Worm (Caenorhabditis elegans): ENCODE data around the gene ergi-3.
A peak's percentile ranks its signal among the peaks of the same experiment; 100 is the strongest.

The ergi-3 gene

DNA sequence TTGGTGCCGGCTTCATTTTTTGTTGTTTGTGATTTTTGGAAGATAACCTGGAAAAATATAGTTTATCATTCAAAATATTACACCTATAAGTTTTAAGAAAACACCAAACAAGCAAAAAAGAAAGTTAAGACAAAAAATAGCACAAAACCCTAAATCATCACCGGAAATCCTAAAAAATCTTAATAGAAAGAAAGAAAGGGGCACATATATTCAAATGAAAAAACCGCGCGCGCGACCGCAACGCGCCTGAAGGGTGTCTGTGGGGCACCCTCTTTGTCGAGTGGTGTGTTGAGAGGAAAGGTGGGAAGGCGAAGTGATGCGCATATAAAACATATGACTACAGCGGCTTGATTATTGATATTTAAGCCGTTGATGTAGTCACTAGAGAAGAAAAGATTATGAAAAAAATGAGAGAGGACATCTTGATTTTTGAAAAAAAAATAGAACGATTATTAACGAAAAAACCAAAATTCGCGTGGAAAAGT is 2.8 kb downstream of the ergi-3 start, which contains the start of gene K09E9.3 (continued):
- no peak for TF ChIP-seq vab-15 (tag; optimal IDR thresholded peaks at IDR 0.05)
- TF ChIP-seq C04F5.9 (tag; optimal IDR thresholded peaks at IDR 0.05): no peak
- no peak for TF ChIP-seq tlp-1 (tag; optimal IDR thresholded peaks at IDR 0.05)
- no peak for TF ChIP-seq nhr-12 (tag; optimal IDR thresholded peaks at IDR 0.05)
- TF ChIP-seq nhr-20 (tag; optimal IDR thresholded peaks at IDR 0.05): peak; percentile 17
- no peak for TF ChIP-seq mef-2 (tag; optimal IDR thresholded peaks at IDR 0.05)
- no peak for TF ChIP-seq ceh-88 (GFP tag; IDR thresholded peaks at IDR 0.05)
- TF ChIP-seq sptf-1 (tag; optimal IDR thresholded peaks at IDR 0.05): no peak
- TF ChIP-seq aha-1 (tag; optimal IDR thresholded peaks at IDR 0.05): no peak
- no peak for TF ChIP-seq ets-5 (GFP tag; IDR thresholded peaks at IDR 0.05)
- no peak for TF ChIP-seq zag-1 (tag; optimal IDR thresholded peaks at IDR 0.05)
- TF ChIP-seq Y116A8C.19 (tag; optimal IDR thresholded peaks at IDR 0.05; ENCODE audit: borderline replicate concordance): no peak
- no peak for TF ChIP-seq hlh-17 (GFP tag; optimal IDR thresholded peaks at IDR 0.05; ENCODE audit: borderline replicate concordance)
- TF ChIP-seq lin-14 (GFP tag; optimal IDR thresholded peaks at IDR 0.05): peak; percentile 14
- TF ChIP-seq dsc-1 (tag; optimal IDR thresholded peaks at IDR 0.05): peak; percentile 28
- no peak for TF ChIP-seq elt-2 (tag; optimal IDR thresholded peaks at IDR 0.05)
- peak in 1 of 2 experiments; percentile 11 for TF ChIP-seq lin-35 (GFP tag; optimal IDR thresholded peaks at IDR 0.05)
- no peak for TF ChIP-seq mdl-1 (tag; optimal IDR thresholded peaks at IDR 0.05)
- peak in 1 of 2 experiments; percentile 16 for TF ChIP-seq lsy-2 (tag; optimal IDR thresholded peaks at IDR 0.05)
- TF ChIP-seq lin-39 (tag; optimal IDR thresholded peaks at IDR 0.05): no peak
- TF ChIP-seq nhr-71 (tag; optimal IDR thresholded peaks at IDR 0.05): peak; percentile 14
- TF ChIP-seq nhr-76 (tag; optimal IDR thresholded peaks at IDR 0.05): no peak
- no peak for TF ChIP-seq nhr-237 (tag; optimal IDR thresholded peaks at IDR 0.05)
- no peak for TF ChIP-seq fkh-4 (tag; optimal IDR thresholded peaks at IDR 0.05; ENCODE audit: borderline replicate concordance)
- TF ChIP-seq fos-1 (tag; optimal IDR thresholded peaks at IDR 0.05): no peak
- TF ChIP-seq swsn-7 (tag; optimal IDR thresholded peaks at IDR 0.05): no peak
- TF ChIP-seq unc-86 (tag; optimal IDR thresholded peaks at IDR 0.05): no peak
- no peak for TF ChIP-seq C34B4.2 (tag; optimal IDR thresholded peaks at IDR 0.05)
- TF ChIP-seq egl-27 (tag; optimal IDR thresholded peaks at IDR 0.05): no peak
- no peak for TF ChIP-seq nhr-19 (GFP tag; conservative IDR thresholded peaks at IDR 0.05)
- no peak for TF ChIP-seq dpl-1 (GFP tag; optimal IDR thresholded peaks at IDR 0.05)
- no peak for TF ChIP-seq tbx-2 (tag; optimal IDR thresholded peaks at IDR 0.05)
- no peak for TF ChIP-seq mab-9 (GFP tag; IDR thresholded peaks at IDR 0.05)
- no peak for TF ChIP-seq sup-37 (GFP tag; optimal IDR thresholded peaks at IDR 0.05)
- no peak for TF ChIP-seq nhr-77 (tag; optimal IDR thresholded peaks at IDR 0.05)

DNA sequence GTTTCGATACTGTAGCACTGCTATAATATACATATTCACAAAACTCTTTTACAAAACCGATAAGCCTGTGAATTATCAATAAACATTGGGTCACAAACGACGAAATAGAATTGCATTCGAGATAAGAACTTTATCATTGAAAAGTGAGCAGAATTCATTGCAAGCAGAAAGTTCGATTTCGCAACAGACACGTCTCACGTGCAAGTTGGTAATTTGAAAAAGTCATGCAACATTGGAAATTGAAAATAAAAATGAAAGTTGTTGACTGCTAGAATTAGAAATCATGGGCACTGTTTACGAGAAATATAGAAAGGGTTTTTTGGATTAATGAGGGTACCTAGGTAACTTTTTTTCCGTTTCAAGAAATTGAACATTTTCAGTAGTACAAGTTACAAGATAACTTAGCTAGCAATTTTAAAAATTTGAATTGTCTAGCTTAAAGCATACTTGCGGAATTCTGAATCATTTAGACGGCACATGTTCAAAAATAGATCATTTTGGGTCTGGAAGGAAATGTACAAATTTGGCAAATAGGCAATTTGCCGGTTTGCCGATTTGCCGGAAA is 5.9 kb downstream of the ergi-3 start:
- peak in 3 of 6 experiments; percentile 17 to 21 (median 18) for TF ChIP-seq elt-3 (tag; optimal IDR thresholded peaks at IDR 0.05)
- no peak for TF ChIP-seq sup-37 (GFP tag; optimal IDR thresholded peaks at IDR 0.05)
- TF ChIP-seq unc-30 (tag; optimal IDR thresholded peaks at IDR 0.05): no peak
- no peak for TF ChIP-seq vab-15 (tag; optimal IDR thresholded peaks at IDR 0.05)
- peak; percentile 38 to 50 for TF ChIP-seq lsy-2 (tag; optimal IDR thresholded peaks at IDR 0.05)
- no peak for TF ChIP-seq unc-86 (tag; optimal IDR thresholded peaks at IDR 0.05)
- no peak for TF ChIP-seq ceh-8 (GFP tag; optimal IDR thresholded peaks at IDR 0.05)
- TF ChIP-seq efl-3 (GFP tag; optimal IDR thresholded peaks at IDR 0.05): no peak
- peak; percentile 84 for TF ChIP-seq hpl-2 (GFP tag; optimal IDR thresholded peaks at IDR 0.05)
- peak in 1 of 2 experiments; percentile 83 for TF ChIP-seq mdl-1 (tag; optimal IDR thresholded peaks at IDR 0.05)
- TF ChIP-seq fkh-10 (GFP tag; optimal IDR thresholded peaks at IDR 0.05): no peak
- peak; percentile 99 for TF ChIP-seq elt-2 (tag; optimal IDR thresholded peaks at IDR 0.05)
- 0 out of 2 replicates have a peak, but pooled peaks have one; percentile 18 for TF ChIP-seq nhr-19 (GFP tag; conservative IDR thresholded peaks at IDR 0.05)
- no peak for TF ChIP-seq lir-3 (tag; optimal IDR thresholded peaks at IDR 0.05; ENCODE audit: poor library complexity)
- no peak for TF ChIP-seq lin-13 (GFP tag; optimal IDR thresholded peaks at IDR 0.05)
- TF ChIP-seq ceh-63 (GFP tag; optimal IDR thresholded peaks at IDR 0.05): no peak
- TF ChIP-seq pag-3 (tag; optimal IDR thresholded peaks at IDR 0.05; ENCODE audit: borderline replicate concordance, insufficient read depth): no peak
- TF ChIP-seq sox-4 (tag; optimal IDR thresholded peaks at IDR 0.05): no peak
- no peak for TF ChIP-seq F16B12.6 (tag; optimal IDR thresholded peaks at IDR 0.05)
- no peak for TF ChIP-seq mef-2 (tag; optimal IDR thresholded peaks at IDR 0.05)
- no peak for TF ChIP-seq ceh-90 (tag; optimal IDR thresholded peaks at IDR 0.05)
- peak in 1 of 2 experiments; percentile 79 for TF ChIP-seq lin-35 (GFP tag; optimal IDR thresholded peaks at IDR 0.05)
- peak; percentile 46 for TF ChIP-seq blmp-1 (tag; optimal IDR thresholded peaks at IDR 0.05)
- no peak for TF ChIP-seq zag-1 (tag; optimal IDR thresholded peaks at IDR 0.05)
- no peak for TF ChIP-seq nhr-77 (tag; optimal IDR thresholded peaks at IDR 0.05)
- TF ChIP-seq fkh-8 (tag; optimal IDR thresholded peaks at IDR 0.05): peak; percentile 72
- no peak for TF ChIP-seq aha-1 (tag; optimal IDR thresholded peaks at IDR 0.05)
